Fruit fly (Drosophila melanogaster) whole organism, embryonic: ENCODE data around the gene CG15283.

Experiments
- Awh ChIP-seq: fragments of 200-800 bp; sonication (Bioruptor generic); IDR thresholded peaks from 2 replicates; pipeline ENCODE4, ENCODE4 v1.3.6; 2022; ENCODE audit warnings: missing biosample characterization, missing genetic modification characterization
- CG10431 ChIP-seq: fragments of 200-800 bp; sonication (Bioruptor generic); optimal IDR thresholded peaks from 3 replicates; lab custom pipeline; 2018; ENCODE audit warnings: missing biosample characterization, mild to moderate bottlenecking, missing genetic modification characterization
- CG12769 ChIP-seq: fragments of 200-800 bp; sonication (Bioruptor generic); optimal IDR thresholded peaks from 2 replicates; lab custom pipeline; 2019; ENCODE audit warnings: missing biosample characterization, mild to moderate bottlenecking, missing genetic modification characterization, moderate library complexity
- CG13894 ChIP-seq: fragments of 200-800 bp; sonication (Bioruptor generic); optimal IDR thresholded peaks from 3 replicates; lab custom pipeline; 2018; ENCODE audit warnings: missing biosample characterization, mild to moderate bottlenecking, missing genetic modification characterization, moderate library complexity
- CG14441 ChIP-seq: fragments of 200-800 bp; sonication (Bioruptor generic); IDR thresholded peaks from 2 replicates; pipeline ENCODE4 v1.3.6; 2022; ENCODE audit warnings: missing biosample characterization, missing genetic modification characterization
- CG15696 ChIP-seq: fragments of 200-800 bp; sonication (Bioruptor generic); optimal IDR thresholded peaks from 2 replicates; lab custom pipeline; 2019; ENCODE audit warnings: missing biosample characterization, mild to moderate bottlenecking, missing genetic modification characterization, moderate library complexity
- CG1602 ChIP-seq: fragments of 200-800 bp; sonication (Bioruptor generic); optimal IDR thresholded peaks from 3 replicates; lab custom pipeline; 2016; ENCODE audit warnings: missing biosample characterization, missing genetic modification characterization
- CG1603 ChIP-seq: fragments of 200-800 bp; sonication (Bioruptor generic); optimal IDR thresholded peaks from 2 replicates; lab custom pipeline; 2019; ENCODE audit warnings: missing biosample characterization, mild to moderate bottlenecking, missing genetic modification characterization, moderate library complexity
- CG17829 ChIP-seq: fragments of 200-800 bp; optimal IDR thresholded peaks from 2 replicates; lab custom pipeline; 2019; ENCODE audit warnings: missing biosample characterization, mild to moderate bottlenecking, missing genetic modification characterization, moderate library complexity
- CG18599 ChIP-seq: fragments of 200-800 bp; sonication (Bioruptor generic); optimal IDR thresholded peaks from 3 replicates; lab custom pipeline; 2017; ENCODE audit warnings: missing biosample characterization, missing genetic modification characterization, mild to moderate bottlenecking, moderate library complexity, missing genetic modification reagents
- CG2875 ChIP-seq: fragments of 200-800 bp; sonication (Bioruptor generic); optimal IDR thresholded peaks from 2 replicates; lab custom pipeline; 2017; ENCODE audit warnings: missing biosample characterization, mild to moderate bottlenecking, missing genetic modification characterization, missing genetic modification reagents
- CG7786 ChIP-seq: fragments of 200-800 bp; sonication (Bioruptor generic); optimal IDR thresholded peaks from 2 replicates; lab custom pipeline; 2016; ENCODE audit warnings: missing biosample characterization, missing genetic modification characterization
- CG8359 ChIP-seq: fragments of 200-800 bp; sonication (Bioruptor generic); optimal IDR thresholded peaks from 2 replicates; lab custom pipeline; 2017; ENCODE audit warnings: missing biosample characterization, mild to moderate bottlenecking, missing genetic modification characterization, borderline replicate concordance
- CG8388 ChIP-seq: fragments of 200-800 bp; sonication (Bioruptor generic); optimal IDR thresholded peaks from 2 replicates; lab custom pipeline; 2019; ENCODE audit warnings: missing biosample characterization, mild to moderate bottlenecking, missing genetic modification characterization, moderate library complexity
- CG8944 ChIP-seq: fragments of 200-800 bp; sonication (Bioruptor generic); optimal IDR thresholded peaks from 3 replicates; lab custom pipeline; 2016; ENCODE audit warnings: missing biosample characterization, missing genetic modification characterization
- Dip3 ChIP-seq: fragments of 200-800 bp; sonication (Bioruptor generic); optimal IDR thresholded peaks from 3 replicates; lab custom pipeline; 2016; ENCODE audit warnings: missing biosample characterization, missing genetic modification characterization
- Doc3 ChIP-seq: fragments of 200-800 bp; sonication (Bioruptor generic); IDR thresholded peaks from 3 replicates; pipeline ENCODE4 v1.3.6; 2022; ENCODE audit warnings: missing biosample characterization, missing genetic modification characterization; ENCODE audit not compliant: partially characterized antibody
- Fer3 ChIP-seq: fragments of 200-800 bp; sonication (Bioruptor generic); optimal IDR thresholded peaks from 2 replicates; lab custom pipeline; 2018; ENCODE audit warnings: missing biosample characterization, mild to moderate bottlenecking, missing genetic modification characterization, moderate library complexity
- HHEX ChIP-seq: fragments of 200-800 bp; sonication (Bioruptor generic); optimal IDR thresholded peaks from 3 replicates; lab custom pipeline; 2017; ENCODE audit warnings: missing biosample characterization, mild to moderate bottlenecking, missing genetic modification characterization, missing genetic modification reagents
- HLH3B ChIP-seq: fragments of 200-800 bp; sonication (Bioruptor generic); IDR thresholded peaks from 2 replicates; pipeline ENCODE4 v1.3.6; 2022; ENCODE audit warnings: missing biosample characterization, missing genetic modification characterization
- Hey ChIP-seq: fragments of 200-800 bp; sonication (Bioruptor generic); optimal IDR thresholded peaks from 3 replicates; lab custom pipeline; 2018; ENCODE audit warnings: missing biosample characterization, mild to moderate bottlenecking, missing genetic modification characterization
- Hmx ChIP-seq: fragments of 200-800 bp; sonication (Bioruptor generic); optimal IDR thresholded peaks from 2 replicates; lab custom pipeline; 2016; ENCODE audit warnings: missing biosample characterization, missing genetic modification characterization
- Hr78 ChIP-seq, 2 experiments: fragments of 200-800 bp in 1 of 2; fragments of >200 bp in 1 of 2; sonication (Bioruptor generic) in 1 of 2; optimal IDR thresholded peaks; 2 replicates each; lab custom pipeline; 2017 to 2019; ENCODE audit warnings: missing biosample characterization in 2 of 2, missing genetic modification characterization in 2 of 2, mild to moderate bottlenecking in 1 of 2, moderate library complexity in 1 of 2
- Lim3 ChIP-seq: fragments of 200-800 bp; sonication (Bioruptor generic); IDR thresholded peaks from 2 replicates; pipeline ENCODE4 v1.3.6; 2022; ENCODE audit warnings: missing biosample characterization, missing genetic modification characterization
- MTF-1 ChIP-seq: fragments of 200-800 bp; sonication (Bioruptor generic); optimal IDR thresholded peaks from 2 replicates; lab custom pipeline; 2018; ENCODE audit warnings: missing biosample characterization, mild to moderate bottlenecking, missing genetic modification characterization, borderline replicate concordance
- Myb ChIP-seq: fragments of 200-800 bp; sonication (Bioruptor generic); optimal IDR thresholded peaks from 2 replicates; lab custom pipeline; 2016; ENCODE audit warnings: missing biosample characterization, missing genetic modification characterization
- Nf-YA ChIP-seq: fragments of 200-800 bp; sonication (Bioruptor generic); IDR thresholded peaks from 2 replicates; pipeline ENCODE4 v1.3.6; 2022; ENCODE audit warnings: missing biosample characterization, missing genetic modification characterization
- Oli ChIP-seq: fragments of 200-800 bp; sonication (Bioruptor generic); optimal IDR thresholded peaks from 2 replicates; lab custom pipeline; 2018; ENCODE audit warnings: missing biosample characterization, mild to moderate bottlenecking, missing genetic modification characterization, moderate library complexity
- cg ChIP-seq: fragments of 200-800 bp; sonication (Bioruptor generic); optimal IDR thresholded peaks from 3 replicates; lab custom pipeline; 2019; ENCODE audit warnings: missing biosample characterization, mild to moderate bottlenecking, missing genetic modification characterization, moderate library complexity
- crol ChIP-seq: fragments of 200-800 bp; sonication (Bioruptor generic); IDR thresholded peaks from 2 replicates; pipeline ENCODE4 v1.3.6; 2022; ENCODE audit warnings: missing biosample characterization, missing genetic modification characterization
- da ChIP-seq: fragments of 200-800 bp; sonication (Bioruptor generic); optimal IDR thresholded peaks from 2 replicates; lab custom pipeline; 2016; ENCODE audit warnings: missing biosample characterization, missing genetic modification characterization
- dan ChIP-seq: fragments of 200-800 bp; sonication (Bioruptor generic); IDR thresholded peaks from 2 replicates; pipeline ENCODE4 v1.3.6; 2022; ENCODE audit warnings: missing biosample characterization, missing genetic modification characterization
- dmrt11E ChIP-seq: fragments of 200-800 bp; sonication (Bioruptor generic); optimal IDR thresholded peaks from 3 replicates; lab custom pipeline; 2018; ENCODE audit warnings: missing biosample characterization, mild to moderate bottlenecking, missing genetic modification characterization, moderate library complexity
- eyg ChIP-seq: fragments of 200-800 bp; sonication (Bioruptor generic); optimal IDR thresholded peaks from 3 replicates; lab custom pipeline; 2016; ENCODE audit warnings: missing biosample characterization, missing genetic modification characterization
- inv ChIP-seq: fragments of 200-800 bp; sonication (Bioruptor generic); IDR thresholded peaks from 2 replicates; pipeline ENCODE4 v1.3.6; 2022; ENCODE audit warnings: missing biosample characterization, missing genetic modification characterization; ENCODE audit not compliant: partially characterized antibody
- kah ChIP-seq: fragments of 200-800 bp; sonication (Bioruptor generic); optimal IDR thresholded peaks from 2 replicates; lab custom pipeline; 2018; ENCODE audit warnings: missing biosample characterization, mild to moderate bottlenecking, missing genetic modification characterization
- ken ChIP-seq: fragments of 200-800 bp; sonication (Bioruptor generic); IDR thresholded peaks from 3 replicates; pipeline ENCODE4 v1.3.6; 2022; ENCODE audit warnings: missing biosample characterization, missing genetic modification characterization
- pan ChIP-seq, 4 experiments: fragments of >200 bp in 3 of 4; fragments of 200-800 bp in 1 of 4; sonication (Bioruptor generic) in 1 of 4; optimal IDR thresholded peaks in 3 of 4; IDR thresholded peaks in 1 of 4; 2 replicates each; pipeline versions ENCODE4 v1.3.6 to Lab custom; 2017 to 2022; ENCODE audit warnings: missing biosample characterization in 2 of 4, missing genetic modification characterization in 2 of 4, mixed read lengths in 1 of 4
- pita ChIP-seq: fragments of 200-800 bp; sonication (Bioruptor generic); optimal IDR thresholded peaks from 2 replicates; lab custom pipeline; 2017; ENCODE audit warnings: missing biosample characterization, mild to moderate bottlenecking, missing genetic modification characterization
- prd ChIP-seq, 3 experiments: fragments of >200 bp in 2 of 3; fragments of 200-800 bp in 1 of 3; sonication (Bioruptor generic) in 1 of 3; optimal IDR thresholded peaks in 2 of 3; IDR thresholded peaks in 1 of 3; 2 replicates in 2 of 3; 3 replicates in 1 of 3; pipeline versions ENCODE4 v1.3.6 to Lab custom; 2017 to 2022; ENCODE audit warnings: missing biosample characterization in 1 of 3, missing genetic modification characterization in 1 of 3
- sc ChIP-seq, 3 experiments: fragments of >200 bp in 2 of 3; fragments of 200-800 bp in 1 of 3; sonication (Bioruptor generic) in 1 of 3; optimal IDR thresholded peaks; 2 replicates in 2 of 3; 3 replicates in 1 of 3; lab custom pipeline; 2017; ENCODE audit warnings: mild to moderate bottlenecking in 1 of 3, missing biosample characterization in 1 of 3, missing genetic modification characterization in 1 of 3, missing genetic modification reagents in 1 of 3
- scrt ChIP-seq: fragments of 200-800 bp; sonication (Bioruptor generic); optimal IDR thresholded peaks from 2 replicates; lab custom pipeline; 2018; ENCODE audit warnings: missing biosample characterization, mild to moderate bottlenecking, missing genetic modification characterization, moderate library complexity
- stc ChIP-seq: fragments of 200-800 bp; sonication (Bioruptor generic); IDR thresholded peaks from 2 replicates; pipeline ENCODE4 v1.3.6; 2022; ENCODE audit warnings: missing biosample characterization, missing genetic modification characterization
- tx ChIP-seq: fragments of 200-800 bp; sonication (Bioruptor generic); optimal IDR thresholded peaks from 2 replicates; lab custom pipeline; 2016; ENCODE audit warnings: missing biosample characterization, missing genetic modification characterization
- unpg ChIP-seq: fragments of 200-800 bp; sonication (Bioruptor generic); optimal IDR thresholded peaks from 3 replicates; lab custom pipeline; 2018; ENCODE audit warnings: missing biosample characterization, mild to moderate bottlenecking, missing genetic modification characterization, moderate library complexity

The CG15283 gene

DNA sequence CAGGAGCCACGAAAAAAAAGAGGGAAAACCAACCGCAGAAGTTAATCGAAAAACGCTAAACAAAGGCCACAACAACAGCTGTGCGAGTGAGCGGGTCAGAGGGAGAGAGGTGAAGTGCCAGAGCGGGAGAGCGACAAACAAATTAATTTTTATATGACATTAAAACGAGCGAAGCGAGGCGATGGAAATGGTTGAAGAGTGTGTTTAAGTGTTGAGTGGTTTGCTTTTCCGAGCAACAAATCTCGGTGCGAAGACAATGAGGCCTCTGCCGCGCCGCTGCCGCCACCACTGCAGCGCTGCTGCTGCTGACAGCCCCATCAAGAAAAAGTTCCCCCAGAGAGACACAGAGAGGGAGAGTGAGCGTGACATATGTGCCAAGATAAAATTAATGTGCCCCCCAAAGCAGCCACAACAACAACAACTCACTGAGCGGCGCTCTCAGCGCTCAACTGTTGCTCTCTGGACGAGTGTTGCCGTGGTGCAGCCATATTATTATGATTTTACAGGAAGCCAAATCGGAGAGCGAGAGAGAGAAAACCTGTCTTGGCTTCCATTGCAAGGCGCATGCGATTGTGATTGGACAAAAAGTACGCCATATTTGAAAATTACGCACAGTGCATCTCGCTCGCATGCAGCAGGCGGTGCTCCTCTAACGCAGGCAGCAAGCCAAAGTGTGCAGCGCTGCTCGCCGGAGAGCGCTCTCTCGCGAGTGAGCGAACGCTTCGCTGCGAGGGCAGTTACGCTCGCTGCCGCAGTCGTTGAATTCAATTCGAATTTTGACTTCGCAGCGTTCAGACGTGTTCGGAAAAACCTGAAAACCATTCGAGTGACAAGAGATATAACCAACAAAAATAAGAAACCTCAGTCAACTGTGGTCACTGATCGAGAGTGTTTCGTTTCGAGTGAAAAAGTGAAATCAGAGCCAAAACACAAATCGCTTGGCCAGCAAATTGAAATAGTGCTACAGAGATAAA, 39.7 kb upstream of the CG15283 start, which contains the start of gene noc (continued):
- peak; percentile 34 for TF ChIP-seq CG8359
- peak; percentile 64 for TF ChIP-seq HHEX (GFP tag; lab: Kevin White, UChicago)
- TF ChIP-seq dan: no peak
- no peak for TF ChIP-seq Hmx (GFP tag; lab: Kevin White, UChicago)
- no peak for TF ChIP-seq CG1602 (GFP tag; lab: Kevin White, UChicago)
- TF ChIP-seq crol (GFP tag; lab: Robert Waterston, UW): peak; percentile 78
- peak; percentile 52 for TF ChIP-seq cg
- peak; percentile 54; the same call in 2 of the 3 replicates for TF ChIP-seq Doc3 (GFP tag; lab: Robert Waterston, UW)
- TF ChIP-seq unpg (GFP tag; lab: Kevin White, UChicago): peak; percentile 17
- TF ChIP-seq MTF-1: peak; percentile 20
- TF ChIP-seq inv: peak; percentile 26; the same call in 1 of the 2 replicates
- peak; percentile 32 for TF ChIP-seq CG12769 (tag; lab: Kevin White, UChicago)
- TF ChIP-seq CG10431 (GFP tag; lab: Kevin White, UChicago): peak; percentile 44
- no peak for TF ChIP-seq pita
- TF ChIP-seq CG8388 (GFP tag; lab: Kevin White, UChicago): peak; percentile 30
- no peak for TF ChIP-seq CG14441 (GFP tag; lab: Robert Waterston, UW)
- TF ChIP-seq eyg (GFP tag; lab: Kevin White, UChicago): no peak
- TF ChIP-seq CG7786 (GFP tag; lab: Kevin White, UChicago): peak; percentile 30
- no peak for TF ChIP-seq dmrt11E (tag; lab: Kevin White, UChicago)
- peak; percentile 94 for TF ChIP-seq scrt (GFP tag; lab: Kevin White, UChicago)
- no peak for TF ChIP-seq CG15696
- TF ChIP-seq Hr78 (GFP tag; optimal IDR thresholded peaks at IDR 0.05; lab: Kevin White, UChicago): peak in 1 of 2 experiments; percentile 53
- TF ChIP-seq pan (optimal IDR thresholded peaks at IDR 0.05; lab: Kevin White, UChicago): no peak
- TF ChIP-seq pan (GFP tag; optimal IDR thresholded peaks at IDR 0.05 in 1 of 2, IDR thresholded peaks at IDR 0.05 in 1 of 2): peak in 1 of 2 experiments; percentile 59
- peak; percentile 49 for TF ChIP-seq CG2875 (GFP tag; lab: Kevin White, UChicago)
- peak; percentile 28 for TF ChIP-seq CG1603 (tag; lab: Kevin White, UChicago)
- no peak for TF ChIP-seq Dip3 (GFP tag; lab: Kevin White, UChicago)
- peak; percentile 79 for TF ChIP-seq Awh (GFP tag; lab: Robert Waterston, UW)
- peak; percentile 5; the same call in 1 of the 2 replicates for TF ChIP-seq HLH3B (GFP tag; lab: Robert Waterston, UW)
- peak; percentile 97 for TF ChIP-seq CG17829
- peak; percentile 37 for TF ChIP-seq CG13894 (tag; lab: Kevin White, UChicago)
- peak; percentile 31 for TF ChIP-seq kah (GFP tag; lab: Kevin White, UChicago)
- TF ChIP-seq Fer3 (tag; lab: Kevin White, UChicago): peak; percentile 12
- TF ChIP-seq Myb (GFP tag; lab: Kevin White, UChicago): no peak
- TF ChIP-seq CG8944 (GFP tag; lab: Kevin White, UChicago): peak; percentile 5
- peak; percentile 52; the same call in 1 of the 2 replicates for TF ChIP-seq stc (GFP tag; lab: Robert Waterston, UW)
- TF ChIP-seq tx (GFP tag; lab: Kevin White, UChicago): no peak
- TF ChIP-seq Lim3 (GFP tag; lab: Robert Waterston, UW): no peak
- no peak for TF ChIP-seq Oli (tag; lab: Kevin White, UChicago)
- TF ChIP-seq da (GFP tag; lab: Kevin White, UChicago): peak; percentile 10
- TF ChIP-seq ken (GFP tag; lab: Robert Waterston, UW): 0 out of 3 replicates have a peak, but pooled peaks have one; percentile 28
- TF ChIP-seq Hey: peak; percentile 2
- no peak for TF ChIP-seq sc (optimal IDR thresholded peaks at IDR 0.05; lab: Kevin White, UChicago)
- TF ChIP-seq sc (GFP tag; optimal IDR thresholded peaks at IDR 0.05; lab: Kevin White, UChicago): no peak
- no peak for TF ChIP-seq prd (optimal IDR thresholded peaks at IDR 0.05; lab: Kevin White, UChicago)
- TF ChIP-seq prd (GFP tag; IDR thresholded peaks at IDR 0.05; lab: Robert Waterston, UW): peak; percentile 43; the same call in 2 of the 3 replicates
- TF ChIP-seq Nf-YA: peak; percentile 95
- peak; percentile 33 for TF ChIP-seq CG18599
